Worm (Caenorhabditis elegans) whole organism, late embryonic: ENCODE measurements around the gene srd-74.

Experiments
- ceh-18 ChIP-seq: sonication (generic microtip); optimal IDR thresholded peaks from 2 replicates; lab custom pipeline; 2016; ENCODE audit warnings: missing genetic modification characterization, missing compliant biosample characterization
- ceh-34 ChIP-seq: sonication (generic microtip); optimal IDR thresholded peaks from 2 replicates; lab custom pipeline; 2016; ENCODE audit warnings: mild to moderate bottlenecking, missing genetic modification characterization, missing compliant biosample characterization

DNA sequence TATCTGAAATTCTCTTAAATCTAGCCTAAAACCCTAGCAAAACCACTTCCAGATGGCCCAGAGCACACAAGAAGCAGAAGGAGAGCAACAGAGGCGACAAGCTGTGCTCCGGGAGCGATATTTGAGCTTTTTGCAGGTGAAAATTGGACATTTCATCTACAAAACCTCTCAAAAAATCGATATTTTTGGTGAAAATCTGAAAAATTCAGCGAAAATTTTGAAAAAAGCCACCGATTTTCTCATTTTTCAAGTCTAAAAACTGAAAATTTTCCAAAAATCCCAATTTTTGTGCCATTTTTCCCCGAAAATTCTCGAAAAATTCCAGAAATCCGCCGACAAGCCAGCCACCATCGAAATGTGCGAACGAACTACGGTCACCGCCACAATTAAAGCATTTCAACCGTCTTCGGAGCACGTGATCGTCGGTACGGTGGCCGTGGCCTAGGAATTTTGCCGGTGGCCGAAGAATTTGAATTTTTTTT is 1.7 kb upstream of the srd-74 start, which contains the start of gene C24H11.5:
- TF ChIP-seq ceh-34 (no peak), ceh-18 (tag; lab: Kevin White, UChicago) (no peak)
